Worm (Caenorhabditis elegans): Measurements from ENCODE around the gene ZK632.11.

The ZK632.11 gene

DNA sequence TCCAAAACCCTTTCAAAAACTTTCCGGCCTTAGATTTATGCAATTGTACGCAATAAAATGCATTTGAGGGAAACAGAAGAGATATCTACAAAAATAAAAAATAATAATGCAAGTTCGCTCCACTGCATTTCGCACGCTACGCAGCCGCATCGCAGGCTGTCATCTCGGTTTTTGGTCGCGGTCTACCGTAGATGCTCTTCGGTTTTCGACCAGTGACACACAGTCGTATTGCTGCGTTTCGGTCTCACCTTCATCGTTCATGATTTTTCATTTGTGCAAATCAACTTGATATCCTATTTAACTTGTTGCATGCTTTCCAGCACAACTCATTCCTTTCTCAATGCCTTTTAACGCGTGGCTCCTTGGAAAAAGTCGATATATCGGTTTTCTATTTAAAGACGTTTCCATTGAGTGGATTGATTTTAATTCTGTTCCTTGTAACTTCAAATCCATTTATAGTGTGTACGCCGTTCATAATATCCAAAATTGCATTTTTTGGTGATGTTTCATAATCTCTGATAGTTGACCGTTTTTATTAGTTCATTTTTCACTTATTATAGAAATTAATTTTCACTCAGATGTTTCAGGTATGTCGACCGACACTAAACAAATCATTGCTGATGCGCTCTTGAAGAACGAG lies 46.9 kb upstream of the ZK632.11 start, which contains the start of gene vha-1 (continued):
- peak; percentile 44 for TF ChIP-seq unc-42 (tag; optimal IDR thresholded peaks at IDR 0.05)
- TF ChIP-seq ceh-31 (tag; optimal IDR thresholded peaks at IDR 0.05) = peak; percentile 61
- TF ChIP-seq fkh-6 (tag; optimal IDR thresholded peaks at IDR 0.05) = no peak
- TF ChIP-seq sox-2 (GFP tag; IDR thresholded peaks at IDR 0.05) = no peak
- no peak for TF ChIP-seq che-1 (tag; optimal IDR thresholded peaks at IDR 0.05)
- no peak for TF ChIP-seq npax-4 (tag; optimal IDR thresholded peaks at IDR 0.05)
- peak; percentile 31 for TF ChIP-seq ceh-34 (tag; optimal IDR thresholded peaks at IDR 0.05)
- TF ChIP-seq ceh-18 (tag; optimal IDR thresholded peaks at IDR 0.05) = peak; percentile 52
- no peak for TF ChIP-seq unc-55 (GFP tag; optimal IDR thresholded peaks at IDR 0.05)
- peak; percentile 15 for TF ChIP-seq K09A11.1 (tag; optimal IDR thresholded peaks at IDR 0.05; ENCODE audit: insufficient read depth)
- TF ChIP-seq elt-4 (tag; optimal IDR thresholded peaks at IDR 0.05) = no peak
- no peak for TF ChIP-seq nhr-232 (tag; optimal IDR thresholded peaks at IDR 0.05)
- TF ChIP-seq odd-2 (tag; optimal IDR thresholded peaks at IDR 0.05) = no peak
- TF ChIP-seq hlh-15 (tag; optimal IDR thresholded peaks at IDR 0.05) = no peak
- TF ChIP-seq tbx-2 (tag; optimal IDR thresholded peaks at IDR 0.05) = peak; percentile 65

DNA sequence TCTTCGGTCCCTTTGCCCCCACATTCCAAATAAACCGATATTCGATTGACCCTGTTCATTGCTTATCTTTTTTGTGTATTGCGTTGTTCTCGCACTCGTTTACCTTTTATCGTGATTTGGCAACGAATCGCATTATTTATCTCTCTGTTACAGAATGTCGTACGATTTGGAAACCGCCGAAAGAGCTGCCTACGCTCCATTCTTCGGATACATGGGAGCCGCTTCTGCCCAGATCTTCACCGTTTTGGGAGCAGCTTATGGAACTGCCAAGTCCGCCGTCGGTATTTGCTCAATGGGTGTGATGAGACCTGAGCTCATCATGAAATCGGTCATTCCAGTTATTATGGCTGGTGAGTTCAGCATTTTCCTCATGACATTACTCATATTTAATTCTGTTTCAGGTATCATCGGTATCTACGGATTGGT lies 45.7 kb upstream of the ZK632.11 start, which contains the start of gene vha-2:
Gene vha-2 (plus strand): TSS at position 154 of the 426 bp plus-strand sequence.
- TF ChIP-seq ama-1 (optimal IDR thresholded peaks at IDR 0.05) (no peak), elt-2 (tag; optimal IDR thresholded peaks at IDR 0.05) (peak; percentile 56)

DNA sequence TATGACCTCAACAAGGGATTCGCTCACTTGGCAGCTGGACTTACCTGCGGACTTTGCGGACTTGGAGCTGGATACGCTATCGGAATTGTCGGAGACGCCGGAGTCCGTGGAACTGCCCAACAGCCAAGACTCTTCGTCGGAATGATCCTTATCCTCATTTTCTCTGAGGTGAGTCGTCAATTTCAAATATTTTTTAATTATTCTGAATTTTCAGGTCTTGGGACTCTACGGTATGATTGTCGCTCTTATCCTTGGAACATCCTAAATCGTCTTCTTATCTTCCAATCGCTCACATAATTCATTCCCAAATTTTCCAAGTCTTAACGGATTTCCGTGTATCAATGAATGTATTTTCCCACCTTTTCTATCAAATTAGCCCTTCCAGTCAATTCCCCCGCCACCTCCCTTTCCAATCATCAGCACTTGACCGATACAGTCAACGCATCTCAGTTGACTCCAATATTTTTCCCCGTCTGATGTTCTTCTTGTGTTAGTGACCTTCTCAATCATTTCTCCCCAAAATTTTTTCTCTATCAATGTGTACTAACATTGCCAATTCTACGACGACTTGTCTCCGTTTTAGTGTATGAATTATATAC lies 45.1 kb upstream of the ZK632.11 start, which contains the start of gene R10E11.6:
Gene R10E11.6 (plus strand): TSS at position 524 of the 599 bp plus-strand sequence.
- TF ChIP-seq tbx-7 (tag; optimal IDR thresholded peaks at IDR 0.05) (no peak), pros-1 (tag; optimal IDR thresholded peaks at IDR 0.05) (no peak), T23F11.4 (GFP tag; optimal IDR thresholded peaks at IDR 0.05) (no peak), ama-1 (optimal IDR thresholded peaks at IDR 0.05) (no peak), ref-2 (tag; optimal IDR thresholded peaks at IDR 0.05) (no peak), lim-6 (tag; optimal IDR thresholded peaks at IDR 0.05) (no peak)

DNA sequence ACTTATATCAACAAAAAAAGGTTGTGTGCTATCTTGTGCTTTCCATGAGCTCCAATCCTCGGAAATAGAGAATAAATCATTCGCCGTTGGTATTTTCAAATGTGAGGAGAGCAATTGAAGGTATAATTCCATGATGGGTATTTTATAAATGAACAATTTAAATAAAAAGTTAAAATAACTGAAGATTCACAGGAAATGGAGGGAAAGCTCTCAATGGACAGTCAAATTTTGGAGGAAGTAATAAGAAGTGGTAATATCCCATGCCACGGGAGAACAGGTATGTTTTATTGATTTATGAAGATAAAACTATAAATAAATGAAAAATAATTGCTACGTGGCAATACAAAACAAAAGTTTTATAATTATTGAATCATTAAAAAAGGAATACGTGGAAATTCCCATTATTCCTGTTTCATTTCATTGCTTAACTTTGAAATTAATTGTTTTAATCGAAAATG lies 44.6 kb upstream of the ZK632.11 start:
- no peak for TF ChIP-seq unc-42 (tag; optimal IDR thresholded peaks at IDR 0.05)
- no peak for TF ChIP-seq gmeb-2 (tag; optimal IDR thresholded peaks at IDR 0.05)
- TF ChIP-seq madf-2 (tag; optimal IDR thresholded peaks at IDR 0.05) = no peak
- no peak for TF ChIP-seq unc-3 (GFP tag; conservative IDR thresholded peaks at IDR 0.05)
- TF ChIP-seq unc-3 (tag; optimal IDR thresholded peaks at IDR 0.05) = no peak
- TF ChIP-seq pax-1 (tag; optimal IDR thresholded peaks at IDR 0.05) = no peak
- TF ChIP-seq dve-1 (tag; optimal IDR thresholded peaks at IDR 0.05) = no peak
- no peak for TF ChIP-seq hlh-15 (tag; optimal IDR thresholded peaks at IDR 0.05)
- no peak for TF ChIP-seq C38D4.7 (GFP tag; optimal IDR thresholded peaks at IDR 0.05)
- no peak for TF ChIP-seq tbx-2 (tag; optimal IDR thresholded peaks at IDR 0.05)
- no peak for TF ChIP-seq pha-4 (tag; optimal IDR thresholded peaks at IDR 0.05)
- TF ChIP-seq sox-2 (GFP tag; IDR thresholded peaks at IDR 0.05) = no peak
- TF ChIP-seq ceh-31 (tag; optimal IDR thresholded peaks at IDR 0.05) = no peak
- no peak for TF ChIP-seq mec-3 (tag; optimal IDR thresholded peaks at IDR 0.05; ENCODE audit: borderline replicate concordance)
- TF ChIP-seq sox-4 (tag; optimal IDR thresholded peaks at IDR 0.05) = no peak
- TF ChIP-seq nhr-232 (tag; optimal IDR thresholded peaks at IDR 0.05) = no peak
- TF ChIP-seq ceh-34 (tag; optimal IDR thresholded peaks at IDR 0.05) = no peak
- no peak for TF ChIP-seq ztf-16 (tag; optimal IDR thresholded peaks at IDR 0.05)

DNA sequence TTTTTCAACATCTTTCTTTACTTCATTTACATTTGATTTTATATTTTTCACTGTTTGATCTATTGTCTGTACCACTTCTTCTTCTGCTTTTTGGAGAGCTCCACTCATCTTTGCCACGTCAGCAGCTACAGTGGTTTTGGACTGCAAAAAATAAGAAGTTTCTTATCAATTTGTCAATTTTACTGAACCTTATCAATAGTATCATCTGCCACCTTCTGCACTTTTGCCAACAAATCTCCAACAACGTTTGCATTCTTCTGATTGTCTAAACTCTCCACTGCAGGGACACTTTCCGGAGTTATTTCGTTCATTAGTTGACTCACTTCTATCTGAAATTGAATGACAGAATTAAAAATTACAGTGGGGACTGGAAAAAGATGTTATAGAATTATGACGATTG lies 40.9 kb upstream of the ZK632.11 start:
- TF ChIP-seq unc-55 (GFP tag; optimal IDR thresholded peaks at IDR 0.05) (no peak), elt-4 (tag; optimal IDR thresholded peaks at IDR 0.05) (no peak), lin-11 (tag; optimal IDR thresholded peaks at IDR 0.05) (no peak), elt-2 (tag; optimal IDR thresholded peaks at IDR 0.05) (peak; percentile 79), gmeb-2 (tag; optimal IDR thresholded peaks at IDR 0.05) (no peak), ztf-16 (tag; optimal IDR thresholded peaks at IDR 0.05) (no peak)
